Worm (Caenorhabditis elegans): ENCODE results near the gene T04F3.4.

Gene T04F3.4

ce11 chrV:11801076-11801849 is 38.4 kb upstream of the T04F3.4 start (continued):
- no peak for TF ChIP-seq egl-43 (GFP tag; IDR thresholded peaks at IDR 0.05)
- no peak for TF ChIP-seq spr-3 (GFP tag; optimal IDR thresholded peaks at IDR 0.05)
- TF ChIP-seq unc-62 (GFP tag; optimal IDR thresholded peaks at IDR 0.05 in 1 of 2) = peak in 1 of 2 experiments; percentile 60
- no peak for TF ChIP-seq unc-62 (tag; optimal IDR thresholded peaks at IDR 0.05)
- TF ChIP-seq jun-1 (tag; optimal IDR thresholded peaks at IDR 0.05) = no peak
- no peak for TF ChIP-seq ctbp-1 (GFP tag; IDR thresholded peaks at IDR 0.05)
- no peak for TF ChIP-seq egl-27 (tag; optimal IDR thresholded peaks at IDR 0.05)
- TF ChIP-seq lin-38 (GFP tag; IDR thresholded peaks at IDR 0.05) = no peak
- no peak for TF ChIP-seq nhr-77 (tag; optimal IDR thresholded peaks at IDR 0.05)
- no peak for TF ChIP-seq D1046.2 (GFP tag; IDR thresholded peaks at IDR 0.05)
- no peak for TF ChIP-seq nhr-102 (tag; optimal IDR thresholded peaks at IDR 0.05)
- no peak for TF ChIP-seq daf-19 (GFP tag; conservative IDR thresholded peaks at IDR 0.05)
- TF ChIP-seq Y48G9A.11 (GFP tag; IDR thresholded peaks at IDR 0.05) = no peak
- TF ChIP-seq F49E8.2 (tag; optimal IDR thresholded peaks at IDR 0.05; ENCODE audit: borderline replicate concordance) = no peak

- TF ChIP-seq mdl-1 (tag; optimal IDR thresholded peaks at IDR 0.05) = peak in 1 of 2 experiments; percentile 17
- peak; percentile 28 for TF ChIP-seq nhr-28 (tag; optimal IDR thresholded peaks at IDR 0.05)
- TF ChIP-seq hlh-11 (tag; optimal IDR thresholded peaks at IDR 0.05) = peak; percentile 20
- peak; percentile 56 for TF ChIP-seq nhr-48 (tag; optimal IDR thresholded peaks at IDR 0.05)
- no peak for TF ChIP-seq spr-1 (tag; optimal IDR thresholded peaks at IDR 0.05)
- no peak for TF ChIP-seq lir-3 (tag; optimal IDR thresholded peaks at IDR 0.05)
- peak; percentile 24 for TF ChIP-seq T20F7.1 (GFP tag; optimal IDR thresholded peaks at IDR 0.05)
- TF ChIP-seq dve-1 (tag; optimal IDR thresholded peaks at IDR 0.05; ENCODE audit: insufficient read depth) = peak; percentile 1
- TF ChIP-seq unc-62 (GFP tag; optimal IDR thresholded peaks at IDR 0.05 in 1 of 2) = no peak
- no peak for TF ChIP-seq unc-62 (tag; optimal IDR thresholded peaks at IDR 0.05)
- TF ChIP-seq madf-9 (GFP tag; conservative IDR thresholded peaks at IDR 0.05) = no peak
- TF ChIP-seq lsy-2 (tag; optimal IDR thresholded peaks at IDR 0.05) = peak in 1 of 2 experiments; percentile 34
- TF ChIP-seq daf-16 (GFP tag; optimal IDR thresholded peaks at IDR 0.05) = no peak
- TF ChIP-seq daf-16 (tag; optimal IDR thresholded peaks at IDR 0.05) = no peak
Observed at ce11 chrV:11800486-11800885, 37.6 kb upstream of the T04F3.4 start.

- no peak for TF ChIP-seq unc-130 (GFP tag; optimal IDR thresholded peaks at IDR 0.05)
- no peak for TF ChIP-seq ceh-44 (GFP tag; IDR thresholded peaks at IDR 0.05)
- TF ChIP-seq ces-1 (GFP tag; optimal IDR thresholded peaks at IDR 0.05) = no peak
- TF ChIP-seq gei-8 (GFP tag; optimal IDR thresholded peaks at IDR 0.05) = peak; percentile 11
- no peak for TF ChIP-seq fos-1 (tag; optimal IDR thresholded peaks at IDR 0.05)
- no peak for TF ChIP-seq zip-2 (tag; optimal IDR thresholded peaks at IDR 0.05)
- TF ChIP-seq daf-16 (GFP tag; optimal IDR thresholded peaks at IDR 0.05) = no peak
- TF ChIP-seq daf-16 (tag; optimal IDR thresholded peaks at IDR 0.05) = no peak
- no peak for TF ChIP-seq dmd-8 (GFP tag; IDR thresholded peaks at IDR 0.05)
- TF ChIP-seq T26A8.4 (GFP tag; IDR thresholded peaks at IDR 0.05) = peak; percentile 59
- no peak for TF ChIP-seq vab-7 (GFP tag; IDR thresholded peaks at IDR 0.05)
- no peak for TF ChIP-seq dmd-9 (GFP tag; IDR thresholded peaks at IDR 0.05)
- peak; percentile 13 for TF ChIP-seq dpl-1 (GFP tag; optimal IDR thresholded peaks at IDR 0.05)
- TF ChIP-seq ZK546.5 (tag; optimal IDR thresholded peaks at IDR 0.05) = no peak
- TF ChIP-seq F26F4.8 (GFP tag; conservative IDR thresholded peaks at IDR 0.05) = no peak
- TF ChIP-seq Y105C5A.15 (GFP tag; IDR thresholded peaks at IDR 0.05) = no peak
- no peak for TF ChIP-seq fkh-10 (GFP tag; optimal IDR thresholded peaks at IDR 0.05)
- no peak for TF ChIP-seq ztf-7 (tag; optimal IDR thresholded peaks at IDR 0.05)
- TF ChIP-seq lim-7 (GFP tag; IDR thresholded peaks at IDR 0.05) = no peak
- peak; percentile 37; the same call in 1 of the 2 replicates for TF ChIP-seq lin-38 (GFP tag; IDR thresholded peaks at IDR 0.05)
- TF ChIP-seq ztf-11 (tag; optimal IDR thresholded peaks at IDR 0.05) = no peak
- peak; percentile 88 to 92 for TF ChIP-seq mdl-1 (tag; optimal IDR thresholded peaks at IDR 0.05)
- no peak for TF ChIP-seq zag-1 (tag; optimal IDR thresholded peaks at IDR 0.05)
- TF ChIP-seq lin-29 (GFP tag; IDR thresholded peaks at IDR 0.05) = peak; percentile 63; the same call in 1 of the 2 replicates
- TF ChIP-seq daf-8 (GFP tag; IDR thresholded peaks at IDR 0.05) = no peak
- TF ChIP-seq Y75B8A.6 (GFP tag; IDR thresholded peaks at IDR 0.05) = no peak
- TF ChIP-seq F49E8.2 (tag; optimal IDR thresholded peaks at IDR 0.05; ENCODE audit: borderline replicate concordance) = no peak
Observed at ce11 chrV:11799252-11799822, 36.5 kb upstream of the T04F3.4 start.

Data from whole organism, L4 larva.